2 fruit fly cellular contexts compared by ENCODE assay signal in genomic region chr3L:20518805-20519503, dm6.
TF ChIP-seq lines count a peak whose summit lies in the region.

Gene BNIP3, minus strand, starts transcription at chr3L:20519393.

TF ChIP-seq in whole organism, embryonic, 481 proteins besides CTCF, POLR2A, EP300 and RAD21 (continued from another document and continues in another):
- TF ChIP-seq CG18599 (GFP tag; optimal IDR thresholded peaks at IDR 0.05; lab: Kevin White, UChicago) (peak; percentile 17), gcm (GFP tag; optimal IDR thresholded peaks at IDR 0.05; lab: Kevin White, UChicago) (no peak), CG4360 (GFP tag; IDR thresholded peaks at IDR 0.05; lab: Robert Waterston, UW) (peak; percentile 72), C15 (GFP tag; IDR thresholded peaks at IDR 0.05; lab: Robert Waterston, UW) (no peak), sob (GFP tag; IDR thresholded peaks at IDR 0.05; lab: Robert Waterston, UW) (0 out of 2 replicates have a peak, but pooled peaks have one; percentile 13), stwl (tag; optimal IDR thresholded peaks at IDR 0.05; lab: Kevin White, UChicago) (peak; percentile 55), CG34376 (GFP tag; optimal IDR thresholded peaks at IDR 0.05; lab: Kevin White, UChicago) (peak; percentile 59), CG16815 (GFP tag; optimal IDR thresholded peaks at IDR 0.05; lab: Kevin White, UChicago) (no peak), CG4617 (GFP tag; optimal IDR thresholded peaks at IDR 0.05; lab: Kevin White, UChicago; ENCODE audit: borderline replicate concordance) (peak; percentile 7), slou (GFP tag; optimal IDR thresholded peaks at IDR 0.05; lab: Kevin White, UChicago) (no peak), Xbp1 (GFP tag; optimal IDR thresholded peaks at IDR 0.05; lab: Kevin White, UChicago) (peak; percentile 6), Stat92E (GFP tag; optimal IDR thresholded peaks at IDR 0.05; lab: Kevin White, UChicago) (no peak), CG10267 (tag; optimal IDR thresholded peaks at IDR 0.05; lab: Kevin White, UChicago) (peak; percentile 27), CG1603 (tag; optimal IDR thresholded peaks at IDR 0.05; lab: Kevin White, UChicago) (peak; percentile 61), zen (tag; optimal IDR thresholded peaks at IDR 0.05; lab: Kevin White, UChicago) (peak; percentile 10), BEAF-32 (GFP tag; optimal IDR thresholded peaks at IDR 0.05; lab: Kevin White, UChicago) (peak; percentile 40), Sry-δ (GFP tag; optimal IDR thresholded peaks at IDR 0.05; lab: Kevin White, UChicago) (no peak), chm (GFP tag; IDR thresholded peaks at IDR 0.05; lab: Robert Waterston, UW) (peak; percentile 11; the same call in 1 of the 2 replicates), Eip74EF (GFP tag; optimal IDR thresholded peaks at IDR 0.05; lab: Kevin White, UChicago) (peak in 1 of 2 experiments; percentile 21), CG7928 (GFP tag; optimal IDR thresholded peaks at IDR 0.05; lab: Kevin White, UChicago) (no peak), ap (GFP tag; IDR thresholded peaks at IDR 0.05; lab: Robert Waterston, UW) (no peak), CrebB (tag; optimal IDR thresholded peaks at IDR 0.05; lab: Kevin White, UChicago) (no peak), dpn (GFP tag; optimal IDR thresholded peaks at IDR 0.05; lab: Kevin White, UChicago) (no peak), trem (tag; optimal IDR thresholded peaks at IDR 0.05; lab: Kevin White, UChicago) (peak; percentile 55), Hmr (GFP tag; optimal IDR thresholded peaks at IDR 0.05; lab: Kevin White, UChicago) (peak; percentile 24), onecut (GFP tag; IDR thresholded peaks at IDR 0.05; lab: Robert Waterston, UW) (peak; percentile 13; the same call in 1 of the 2 replicates), CG12659 (GFP tag; optimal IDR thresholded peaks at IDR 0.05; lab: Kevin White, UChicago) (peak; percentile 53), CG17829 (tag; optimal IDR thresholded peaks at IDR 0.05; lab: Kevin White, UChicago) (peak; percentile 18), MBD-R2 (GFP tag; IDR thresholded peaks at IDR 0.05; lab: Robert Waterston, UW) (peak; percentile 23; the same call in 1 of the 2 replicates), ind (GFP tag; optimal IDR thresholded peaks at IDR 0.05; lab: Kevin White, UChicago) (no peak), CG9797 (GFP tag; optimal IDR thresholded peaks at IDR 0.05; lab: Kevin White, UChicago) (peak; percentile 73), rib (GFP tag; IDR thresholded peaks at IDR 0.05; lab: Robert Waterston, UW) (no peak), CG8359 (GFP tag; optimal IDR thresholded peaks at IDR 0.05; lab: Kevin White, UChicago; ENCODE audit: borderline replicate concordance) (no peak), CG17328 (GFP tag; IDR thresholded peaks at IDR 0.05; lab: Robert Waterston, UW) (no peak), Nf-YB (GFP tag; optimal IDR thresholded peaks at IDR 0.05; lab: Kevin White, UChicago) (peak; percentile 24), zf30C (GFP tag; optimal IDR thresholded peaks at IDR 0.05; lab: Kevin White, UChicago) (no peak), CG10147 (GFP tag; optimal IDR thresholded peaks at IDR 0.05; lab: Kevin White, UChicago) (peak; percentile 51), Bgb (GFP tag; IDR thresholded peaks at IDR 0.05; lab: Robert Waterston, UW; ENCODE audit: partially characterized antibody) (peak; percentile 36; the same call in 1 of the 2 replicates), Dp (GFP tag; optimal IDR thresholded peaks at IDR 0.05; lab: Kevin White, UChicago) (peak; percentile 78), CG30431 (GFP tag; optimal IDR thresholded peaks at IDR 0.05; lab: Kevin White, UChicago) (no peak), pzg (GFP tag; optimal IDR thresholded peaks at IDR 0.05; lab: Kevin White, UChicago) (peak; percentile 80), E2f1 (GFP tag; IDR thresholded peaks at IDR 0.05; lab: Robert Waterston, UW) (0 out of 2 replicates have a peak, but pooled peaks have one; percentile 17), vnd (GFP tag; IDR thresholded peaks at IDR 0.05; lab: Robert Waterston, UW; ENCODE audit: partially characterized antibody) (no peak), PHDP (tag; optimal IDR thresholded peaks at IDR 0.05; lab: Kevin White, UChicago) (no peak), CG6654 (GFP tag; optimal IDR thresholded peaks at IDR 0.05; lab: Kevin White, UChicago) (no peak), CoRest (tag; optimal IDR thresholded peaks at IDR 0.05; lab: Kevin White, UChicago) (peak; percentile 27), sd (tag; optimal IDR thresholded peaks at IDR 0.05; lab: Kevin White, UChicago) (peak; percentile 67), hkb (optimal IDR thresholded peaks at IDR 0.05; lab: Kevin White, UChicago) (peak; percentile 34), hkb (GFP tag; IDR thresholded peaks at IDR 0.05; lab: Robert Waterston, UW) (no peak), Taf1 (GFP tag; IDR thresholded peaks at IDR 0.05; lab: Robert Waterston, UW) (no peak), Myb (GFP tag; optimal IDR thresholded peaks at IDR 0.05; lab: Kevin White, UChicago) (peak; percentile 95), cg (GFP tag; optimal IDR thresholded peaks at IDR 0.05; lab: Kevin White, UChicago) (peak; percentile 77), bbx (GFP tag; IDR thresholded peaks at IDR 0.05; lab: Robert Waterston, UW; ENCODE audit: partially characterized antibody) (peak; percentile 58), dmrt99B (tag; optimal IDR thresholded peaks at IDR 0.05; lab: Kevin White, UChicago) (peak; percentile 13), nom (GFP tag; optimal IDR thresholded peaks at IDR 0.05; lab: Kevin White, UChicago) (peak; percentile 20), Hr3 (GFP tag; optimal IDR thresholded peaks at IDR 0.05; lab: Kevin White, UChicago) (no peak), mirr (GFP tag; optimal IDR thresholded peaks at IDR 0.05; lab: Kevin White, UChicago) (peak; percentile 22), CG14710 (tag; optimal IDR thresholded peaks at IDR 0.05; lab: Kevin White, UChicago) (peak; percentile 34), zfh1 (GFP tag; IDR thresholded peaks at IDR 0.05; lab: Robert Waterston, UW) (no peak), Scr (GFP tag; IDR thresholded peaks at IDR 0.05; lab: Robert Waterston, UW; ENCODE audit: partially characterized antibody) (no peak), CG3847 (GFP tag; IDR thresholded peaks at IDR 0.05; lab: Robert Waterston, UW) (peak; percentile 35; the same call in 1 of the 2 replicates), kni (GFP tag; optimal IDR thresholded peaks at IDR 0.05; lab: Kevin White, UChicago) (peak; percentile 5), CG10274 (GFP tag; optimal IDR thresholded peaks at IDR 0.05; lab: Kevin White, UChicago) (no peak), CG13424 (tag; optimal IDR thresholded peaks at IDR 0.05; lab: Kevin White, UChicago) (no peak), Sry-β (GFP tag; optimal IDR thresholded peaks at IDR 0.05; lab: Kevin White, UChicago) (peak; percentile 42)

TF ChIP-seq in whole organism, prepupa, 60 proteins besides CTCF, POLR2A, EP300 and RAD21 (continued from another document):
- no peak for TF ChIP-seq CG9139 (GFP tag; optimal IDR thresholded peaks at IDR 0.05; lab: Kevin White, UChicago)
- no peak for TF ChIP-seq CG11902 (GFP tag; optimal IDR thresholded peaks at IDR 0.05; lab: Kevin White, UChicago)
- TF ChIP-seq CG11762 (GFP tag; optimal IDR thresholded peaks at IDR 0.05; lab: Kevin White, UChicago; ENCODE audit: insufficient read depth) = no peak
- no peak for TF ChIP-seq cyc (GFP tag; optimal IDR thresholded peaks at IDR 0.05; lab: Kevin White, UChicago)
- no peak for TF ChIP-seq fd59A (GFP tag; optimal IDR thresholded peaks at IDR 0.05; lab: Kevin White, UChicago)
- TF ChIP-seq CG1621 (tag; optimal IDR thresholded peaks at IDR 0.05; lab: Kevin White, UChicago) = no peak
- TF ChIP-seq CG3919 (GFP tag; optimal IDR thresholded peaks at IDR 0.05; lab: Kevin White, UChicago) = no peak
